Worm (Caenorhabditis elegans) whole organism, young adult: ENCODE measurements around the gene twk-31.

Source experiments
- B0019.2 ChIP-seq: fragments of 200-800 bp; sonication (Bioruptor generic); conservative IDR thresholded peaks from 2 replicates; pipeline ENCODE4 v1.3.6; 2022; ENCODE audit warnings: missing genetic modification reagents, missing genetic modification characterization, missing compliant biosample characterization
- B0035.1 ChIP-seq: sonication (generic microtip); optimal IDR thresholded peaks from 2 replicates; lab custom pipeline; 2016; ENCODE audit warnings: missing genetic modification characterization, mild to moderate bottlenecking, missing compliant biosample characterization, missing genotype, missing genetic modification reagents
- C17E4.6 ChIP-seq: fragments of 200-800 bp; sonication (Bioruptor generic); IDR thresholded peaks from 2 replicates; pipeline ENCODE4 v1.3.6; 2022; ENCODE audit warnings: missing genetic modification reagents, missing genetic modification characterization, missing compliant biosample characterization
- F22D6.2 ChIP-seq: sonication (generic microtip); optimal IDR thresholded peaks from 2 replicates; lab custom pipeline; 2016; ENCODE audit warnings: mild to moderate bottlenecking, missing genetic modification characterization, missing compliant biosample characterization
- F39B2.1 ChIP-seq: fragments of 200-800 bp; sonication (Bioruptor generic); IDR thresholded peaks from 2 replicates; pipeline ENCODE4 v1.3.6; 2022; ENCODE audit warnings: missing genetic modification reagents, missing genetic modification characterization, missing compliant biosample characterization
- F55B11.4 ChIP-seq: sonication (generic microtip); optimal IDR thresholded peaks from 2 replicates; lab custom pipeline; 2016; ENCODE audit warnings: missing compliant biosample characterization, missing genetic modification characterization, borderline replicate concordance; ENCODE audit not compliant: insufficient read depth
- F57A8.1 ChIP-seq: fragments of 200-800 bp; sonication (Bioruptor generic); optimal IDR thresholded peaks from 2 replicates; lab custom pipeline; 2018; ENCODE audit warnings: mild to moderate bottlenecking, missing genetic modification characterization, moderate library complexity, missing compliant biosample characterization
- K11D2.4 ChIP-seq: fragments of 200-800 bp; sonication (Bioruptor generic); IDR thresholded peaks from 2 replicates; pipeline ENCODE4 v1.3.6; 2022; ENCODE audit warnings: missing genetic modification reagents, missing genetic modification characterization, missing compliant biosample characterization
- Y53G8AR.9 ChIP-seq: fragments of 200-800 bp; sonication (Bioruptor generic); conservative IDR thresholded peaks from 2 replicates; pipeline ENCODE4 v1.3.6; 2022; ENCODE audit warnings: missing genetic modification reagents, missing genetic modification characterization, missing compliant biosample characterization
- Y79H2A.3 ChIP-seq: fragments of 200-800 bp; sonication (Bioruptor generic); conservative IDR thresholded peaks from 2 replicates; pipeline ENCODE4 v1.3.6; 2022; ENCODE audit warnings: missing genetic modification reagents, missing genetic modification characterization, missing compliant biosample characterization
- aptf-2 ChIP-seq: fragments of 200-800 bp; sonication (Bioruptor generic); conservative IDR thresholded peaks from 2 replicates; pipeline ENCODE4 v1.3.6; 2022; ENCODE audit warnings: missing genetic modification reagents, missing genetic modification characterization, missing compliant biosample characterization
- cebp-1 ChIP-seq, 2 experiments: fragments of 200-800 bp in 1 of 2; sonication (Bioruptor generic) in 1 of 2; sonication (generic microtip) in 1 of 2; IDR thresholded peaks in 1 of 2; optimal IDR thresholded peaks in 1 of 2; 2 replicates each; pipeline versions ENCODE4 v1.3.6 to Lab custom; 2017 to 2022; ENCODE audit warnings: missing compliant biosample characterization in 2 of 2, missing genetic modification characterization in 2 of 2, mild to moderate bottlenecking in 1 of 2, missing genetic modification reagents in 1 of 2, moderate library complexity in 1 of 2
- ceh-100 ChIP-seq: fragments of 200-800 bp; sonication (Bioruptor generic); IDR thresholded peaks from 2 replicates; pipeline ENCODE4 v1.3.6; 2022; ENCODE audit warnings: missing genetic modification reagents, missing genetic modification characterization, missing compliant biosample characterization
- ceh-27 ChIP-seq: fragments of 200-800 bp; sonication (Bioruptor generic); optimal IDR thresholded peaks from 2 replicates; lab custom pipeline; 2018; ENCODE audit warnings: mild to moderate bottlenecking, missing genetic modification characterization, moderate library complexity, missing compliant biosample characterization
- ceh-58 ChIP-seq: fragments of 200-800 bp; sonication (Bioruptor generic); IDR thresholded peaks from 2 replicates; pipeline ENCODE4 v1.3.6; 2022; ENCODE audit warnings: missing genetic modification characterization, missing compliant biosample characterization
- ceh-79 ChIP-seq: sonication (generic microtip); optimal IDR thresholded peaks from 2 replicates; lab custom pipeline; 2017; ENCODE audit warnings: mild to moderate bottlenecking, missing genetic modification characterization, missing compliant biosample characterization
- die-1 ChIP-seq: sonication (generic microtip); optimal IDR thresholded peaks from 2 replicates; lab custom pipeline; 2016; ENCODE audit warnings: missing genotype, mild to moderate bottlenecking, missing genetic modification characterization, missing compliant biosample characterization
- dox-1 ChIP-seq: fragments of 200-800 bp; sonication (Bioruptor generic); IDR thresholded peaks from 2 replicates; pipeline ENCODE4 v1.3.6; 2022; ENCODE audit warnings: missing genetic modification reagents, missing genetic modification characterization, missing compliant biosample characterization
- dpff-1 ChIP-seq: sonication (generic microtip); optimal IDR thresholded peaks from 2 replicates; lab custom pipeline; 2017; ENCODE audit warnings: mild to moderate bottlenecking, missing genetic modification characterization, missing compliant biosample characterization
- efl-1 ChIP-seq: fragments of 150-350 bp; optimal IDR thresholded peaks from 2 replicates; lab custom pipeline; 2014; ENCODE audit warnings: missing biosample characterization, missing genetic modification reagents, missing genetic modification characterization
- egrh-3 ChIP-seq: fragments of 200-800 bp; sonication (Bioruptor generic); IDR thresholded peaks from 2 replicates; pipeline ENCODE4 v1.3.6; 2022; ENCODE audit warnings: missing genetic modification reagents, missing genetic modification characterization, missing compliant biosample characterization
- fkh-3 ChIP-seq: sonication (generic microtip); optimal IDR thresholded peaks from 2 replicates; lab custom pipeline; 2016; ENCODE audit warnings: mild to moderate bottlenecking, missing genetic modification characterization, missing compliant biosample characterization
- hmg-1.2 ChIP-seq: fragments of 200-800 bp; sonication (Bioruptor generic); IDR thresholded peaks from 2 replicates; pipeline ENCODE4 v1.3.6; 2022; ENCODE audit warnings: missing genetic modification reagents, missing genetic modification characterization, missing compliant biosample characterization
- hmg-20 ChIP-seq: fragments of 200-800 bp; sonication (Bioruptor generic); IDR thresholded peaks from 2 replicates; pipeline ENCODE4 v1.3.6; 2022; ENCODE audit warnings: missing genetic modification reagents, missing genetic modification characterization, missing compliant biosample characterization
- lin-40 ChIP-seq: sonication (generic microtip); optimal IDR thresholded peaks from 2 replicates; lab custom pipeline; 2016; ENCODE audit warnings: missing genetic modification characterization, mild to moderate bottlenecking, missing compliant biosample characterization, missing genotype, missing genetic modification reagents
- lin-54 ChIP-seq: fragments of 200-800 bp; sonication (Bioruptor generic); optimal IDR thresholded peaks from 2 replicates; lab custom pipeline; 2018; ENCODE audit warnings: mild to moderate bottlenecking, missing genetic modification characterization, missing compliant biosample characterization
- nfya-2 ChIP-seq: fragments of 200-800 bp; sonication (Bioruptor generic); IDR thresholded peaks from 2 replicates; pipeline ENCODE4 v1.3.6; 2022; ENCODE audit warnings: missing genetic modification reagents, missing genetic modification characterization, missing compliant biosample characterization
- nhr-120 ChIP-seq: fragments of 200-800 bp; sonication (Bioruptor generic); IDR thresholded peaks from 2 replicates; pipeline ENCODE4 v1.3.6; 2022; ENCODE audit warnings: missing genetic modification characterization, missing compliant biosample characterization
- nhr-179 ChIP-seq: sonication (generic microtip); optimal IDR thresholded peaks from 2 replicates; lab custom pipeline; 2016; ENCODE audit warnings: mild to moderate bottlenecking, missing genetic modification characterization, missing compliant biosample characterization
- nhr-80 ChIP-seq: sonication (generic microtip); optimal IDR thresholded peaks from 2 replicates; lab custom pipeline; 2016; ENCODE audit warnings: missing genetic modification characterization, missing compliant biosample characterization
- rcor-1 ChIP-seq: fragments of 200-800 bp; sonication (Bioruptor generic); IDR thresholded peaks from 2 replicates; pipeline ENCODE4 v1.3.6; 2022; ENCODE audit warnings: missing genetic modification reagents, missing genetic modification characterization, missing compliant biosample characterization
- snpc-4 ChIP-seq, 5 experiments: fragments of 150-350 bp in 1 of 5; sonication (generic microtip) in 4 of 5; optimal IDR thresholded peaks; 2 replicates each; lab custom pipeline; 2014 to 2018; ENCODE audit warnings: missing genetic modification characterization in 5 of 5, missing biosample characterization in 3 of 5, antibody characterized with exemption in 2 of 5, mild to moderate bottlenecking in 2 of 5, missing compliant biosample characterization in 2 of 5, missing genotype in 2 of 5, moderate library complexity in 2 of 5, missing genetic modification reagents in 1 of 5
- somi-1 ChIP-seq: fragments of 200-800 bp; sonication (Bioruptor generic); optimal IDR thresholded peaks from 2 replicates; lab custom pipeline; 2018; ENCODE audit warnings: mild to moderate bottlenecking, missing genetic modification characterization, missing compliant biosample characterization
- tlf-1 ChIP-seq: fragments of 200-800 bp; sonication (Bioruptor generic); optimal IDR thresholded peaks from 2 replicates; lab custom pipeline; 2018; ENCODE audit warnings: mild to moderate bottlenecking, missing genetic modification characterization, missing compliant biosample characterization
- ztf-22 ChIP-seq: fragments of 200-800 bp; sonication (Bioruptor generic); optimal IDR thresholded peaks from 2 replicates; lab custom pipeline; 2018; ENCODE audit warnings: mild to moderate bottlenecking, missing genetic modification characterization, moderate library complexity, missing compliant biosample characterization
- ztf-26 ChIP-seq: sonication (generic microtip); optimal IDR thresholded peaks from 2 replicates; lab custom pipeline; 2017; ENCODE audit warnings: missing genetic modification characterization, missing compliant biosample characterization

twk-31 gene

ce11 chrIII:11443408-11443994 lies 33.0 kb downstream of the twk-31 start:
- TF ChIP-seq F57A8.1 (GFP tag; lab: Kevin White, UChicago) (no peak), dox-1 (GFP tag; lab: Robert Waterston, UW) (no peak), snpc-4 (GFP tag; optimal IDR thresholded peaks at IDR 0.05; lab: Kevin White, UChicago) (no peak), snpc-4 (tag; optimal IDR thresholded peaks at IDR 0.05; lab: Kevin White, UChicago) (peak; percentile 37 to 74 (median 60)), die-1 (tag; lab: Kevin White, UChicago) (no peak), B0035.1 (tag; lab: Kevin White, UChicago) (no peak), ztf-26 (tag; lab: Kevin White, UChicago) (no peak), efl-1 (GFP tag; lab: Kevin White, UChicago) (no peak), hmg-20 (GFP tag; lab: Robert Waterston, UW) (no peak), cebp-1 (GFP tag; IDR thresholded peaks at IDR 0.05; lab: Robert Waterston, UW) (no peak), cebp-1 (tag; optimal IDR thresholded peaks at IDR 0.05; lab: Kevin White, UChicago) (peak; percentile 64), K11D2.4 (GFP tag; lab: Robert Waterston, UW) (no peak), Y53G8AR.9 (GFP tag; lab: Robert Waterston, UW) (no peak), nhr-179 (tag; lab: Kevin White, UChicago) (no peak)

ce11 chrIII:11444796-11445386 lies 34.4 kb downstream of the twk-31 start:
- TF ChIP-seq dpff-1 (tag; lab: Kevin White, UChicago): no peak
- TF ChIP-seq Y79H2A.3 (GFP tag; lab: Robert Waterston, UW): no peak
- peak; percentile 37 for TF ChIP-seq somi-1 (GFP tag; lab: Kevin White, UChicago)
- no peak for TF ChIP-seq B0035.1 (tag; lab: Kevin White, UChicago)
- TF ChIP-seq lin-40 (tag; lab: Kevin White, UChicago): peak; percentile 38
- no peak for TF ChIP-seq F22D6.2 (tag; lab: Kevin White, UChicago)
- no peak for TF ChIP-seq ceh-27 (GFP tag; lab: Kevin White, UChicago)
- no peak for TF ChIP-seq nhr-120 (GFP tag; lab: Robert Waterston, UW)
- TF ChIP-seq C17E4.6 (GFP tag; lab: Robert Waterston, UW): no peak
- TF ChIP-seq hmg-1.2 (GFP tag; lab: Robert Waterston, UW): peak; percentile 87
- TF ChIP-seq snpc-4 (GFP tag; optimal IDR thresholded peaks at IDR 0.05; lab: Kevin White, UChicago): no peak
- peak in 1 of 4 experiments; percentile 2 for TF ChIP-seq snpc-4 (tag; optimal IDR thresholded peaks at IDR 0.05; lab: Kevin White, UChicago)
- no peak for TF ChIP-seq lin-54

ce11 chrIII:11446826-11447225 lies 36.3 kb downstream of the twk-31 start:
- TF ChIP-seq F39B2.1 (GFP tag; lab: Robert Waterston, UW) (no peak), ceh-58 (no peak), ztf-22 (GFP tag; lab: Kevin White, UChicago) (no peak), F22D6.2 (tag; lab: Kevin White, UChicago) (no peak), rcor-1 (GFP tag; lab: Robert Waterston, UW) (no peak), B0019.2 (GFP tag; lab: Robert Waterston, UW) (no peak), ceh-100 (GFP tag; lab: Robert Waterston, UW) (no peak), F55B11.4 (tag; lab: Kevin White, UChicago) (no peak), nhr-80 (no peak), nfya-2 (GFP tag; lab: Robert Waterston, UW) (no peak), aptf-2 (no peak), ceh-79 (tag; lab: Kevin White, UChicago) (no peak), fkh-3 (tag; lab: Kevin White, UChicago) (no peak), egrh-3 (GFP tag; lab: Robert Waterston, UW) (no peak), hmg-1.2 (GFP tag; lab: Robert Waterston, UW) (no peak), tlf-1 (GFP tag; lab: Kevin White, UChicago) (no peak)
- TF ChIP-seq, all 124 proteins: peak for 0
